Fruit fly (Drosophila melanogaster) whole organism, embryonic: ENCODE measurements around the gene CG15547.

Experiments
- Abd-B ChIP-seq: fragments of 200-800 bp; sonication (Bioruptor generic); optimal IDR thresholded peaks from 2 replicates; lab custom pipeline; 2018; ENCODE audit warnings: missing biosample characterization, mild to moderate bottlenecking, missing genetic modification characterization, moderate library complexity
- B-H1 ChIP-seq: fragments of 200-800 bp; sonication (Bioruptor generic); IDR thresholded peaks from 3 replicates; pipeline ENCODE4 v1.3.6; 2022; ENCODE audit warnings: missing biosample characterization, missing genetic modification characterization
- Bteb2 ChIP-seq: fragments of 200-800 bp; sonication (Bioruptor generic); optimal IDR thresholded peaks from 2 replicates; lab custom pipeline; 2016; ENCODE audit warnings: missing biosample characterization, missing genetic modification characterization
- CG10209 ChIP-seq: fragments of 200-800 bp; sonication (Bioruptor generic); optimal IDR thresholded peaks from 3 replicates; lab custom pipeline; 2017; ENCODE audit warnings: missing biosample characterization, mild to moderate bottlenecking, missing genetic modification characterization, missing genetic modification reagents
- CG10959 ChIP-seq: fragments of 200-800 bp; sonication (Bioruptor generic); IDR thresholded peaks from 2 replicates; pipeline ENCODE4 v1.3.6; 2022; ENCODE audit warnings: missing biosample characterization, missing genetic modification characterization
- CG11695 ChIP-seq: fragments of 200-800 bp; sonication (Bioruptor generic); IDR thresholded peaks from 3 replicates; pipeline ENCODE4 v1.3.6; 2022; ENCODE audit warnings: missing biosample characterization, missing genetic modification characterization
- CG12299 ChIP-seq: fragments of 200-800 bp; sonication (Bioruptor generic); optimal IDR thresholded peaks from 2 replicates; lab custom pipeline; 2018; ENCODE audit warnings: missing biosample characterization, mild to moderate bottlenecking, missing genetic modification characterization
- CG14014 ChIP-seq: fragments of 200-800 bp; sonication (Bioruptor generic); IDR thresholded peaks from 2 replicates; pipeline ENCODE4 v1.3.6; 2022; ENCODE audit warnings: missing biosample characterization, missing genetic modification characterization
- CG15269 ChIP-seq: fragments of 200-800 bp; sonication (Bioruptor generic); optimal IDR thresholded peaks from 2 replicates; lab custom pipeline; 2018; ENCODE audit warnings: missing biosample characterization, mild to moderate bottlenecking, missing genetic modification characterization, moderate library complexity
- CG1647 ChIP-seq: fragments of 200-800 bp; sonication (Bioruptor generic); optimal IDR thresholded peaks from 3 replicates; lab custom pipeline; 2016; ENCODE audit warnings: missing biosample characterization, missing genetic modification characterization
- CG16815 ChIP-seq: fragments of 200-800 bp; sonication (Bioruptor generic); optimal IDR thresholded peaks from 3 replicates; lab custom pipeline; 2017; ENCODE audit warnings: missing biosample characterization, mild to moderate bottlenecking, missing genetic modification characterization
- CG1792 ChIP-seq: fragments of 200-800 bp; sonication (Bioruptor generic); optimal IDR thresholded peaks from 2 replicates; lab custom pipeline; 2016; ENCODE audit warnings: missing biosample characterization, missing genetic modification characterization
- CG18011 ChIP-seq: fragments of 200-800 bp; sonication (Bioruptor generic); optimal IDR thresholded peaks from 2 replicates; lab custom pipeline; 2017; ENCODE audit warnings: missing biosample characterization, missing genetic modification characterization, mild to moderate bottlenecking, moderate library complexity, missing genotype
- CG32772 ChIP-seq: fragments of 200-800 bp; sonication (Bioruptor generic); IDR thresholded peaks from 2 replicates; pipeline ENCODE4 v1.3.6; 2022; ENCODE audit warnings: missing biosample characterization, missing genetic modification characterization
- CG3995 ChIP-seq: fragments of 200-800 bp; sonication (Bioruptor generic); optimal IDR thresholded peaks from 3 replicates; lab custom pipeline; 2016; ENCODE audit warnings: missing biosample characterization, missing genetic modification characterization
- CG4360 ChIP-seq: fragments of 200-800 bp; sonication (Bioruptor generic); IDR thresholded peaks from 2 replicates; pipeline ENCODE4 v1.3.6; 2022; ENCODE audit warnings: missing biosample characterization, missing genetic modification characterization
- CG4404 ChIP-seq: fragments of 200-800 bp; sonication (Bioruptor generic); IDR thresholded peaks from 2 replicates; pipeline ENCODE4 v1.3.6; 2022; ENCODE audit warnings: missing biosample characterization, missing genetic modification characterization
- CG6254 ChIP-seq: fragments of 200-800 bp; sonication (Bioruptor generic); optimal IDR thresholded peaks from 3 replicates; lab custom pipeline; 2017; ENCODE audit warnings: mild to moderate bottlenecking, missing biosample characterization, missing genetic modification reagents, missing genetic modification characterization
- CG7372 ChIP-seq: fragments of 200-800 bp; sonication (Bioruptor generic); IDR thresholded peaks from 2 replicates; pipeline ENCODE4 v1.3.6; 2022; ENCODE audit warnings: missing biosample characterization, missing genetic modification characterization
- CG8359 ChIP-seq: fragments of 200-800 bp; sonication (Bioruptor generic); optimal IDR thresholded peaks from 2 replicates; lab custom pipeline; 2017; ENCODE audit warnings: missing biosample characterization, mild to moderate bottlenecking, missing genetic modification characterization, borderline replicate concordance
- D19A ChIP-seq: fragments of 200-800 bp; optimal IDR thresholded peaks from 3 replicates; lab custom pipeline; 2019; ENCODE audit warnings: missing biosample characterization, mild to moderate bottlenecking, missing genetic modification characterization, moderate library complexity
- D19B ChIP-seq: fragments of 200-800 bp; sonication (Bioruptor generic); optimal IDR thresholded peaks from 2 replicates; lab custom pipeline; 2017; ENCODE audit warnings: missing biosample characterization, mild to moderate bottlenecking, missing genetic modification characterization
- Deaf1 ChIP-seq: fragments of 200-800 bp; optimal IDR thresholded peaks from 3 replicates; lab custom pipeline; 2019; ENCODE audit warnings: missing biosample characterization, mild to moderate bottlenecking, missing genetic modification characterization, moderate library complexity
- Doc3 ChIP-seq: fragments of 200-800 bp; sonication (Bioruptor generic); IDR thresholded peaks from 3 replicates; pipeline ENCODE4 v1.3.6; 2022; ENCODE audit warnings: missing biosample characterization, missing genetic modification characterization; ENCODE audit not compliant: partially characterized antibody
- Drgx ChIP-seq: fragments of 200-800 bp; sonication (Bioruptor generic); IDR thresholded peaks from 2 replicates; pipeline ENCODE4 v1.3.6; 2022; ENCODE audit warnings: missing biosample characterization, missing genetic modification characterization
- Hr39 ChIP-seq: fragments of >200 bp; optimal IDR thresholded peaks from 2 replicates; lab custom pipeline; 2017
- Lim3 ChIP-seq: fragments of 200-800 bp; sonication (Bioruptor generic); IDR thresholded peaks from 2 replicates; pipeline ENCODE4 v1.3.6; 2022; ENCODE audit warnings: missing biosample characterization, missing genetic modification characterization
- MESR4 ChIP-seq: fragments of 200-800 bp; sonication (Bioruptor generic); optimal IDR thresholded peaks from 2 replicates; lab custom pipeline; 2018; ENCODE audit warnings: missing biosample characterization, mild to moderate bottlenecking, missing genetic modification characterization, moderate library complexity
- Max ChIP-seq: fragments of 200-800 bp; sonication (Bioruptor generic); optimal IDR thresholded peaks from 2 replicates; lab custom pipeline; 2016; ENCODE audit warnings: missing biosample characterization, mild to moderate bottlenecking, missing genetic modification characterization
- Meics ChIP-seq: fragments of 200-800 bp; sonication (Bioruptor generic); optimal IDR thresholded peaks from 2 replicates; lab custom pipeline; 2017; ENCODE audit warnings: missing biosample characterization, mild to moderate bottlenecking, missing genetic modification characterization
- Myb ChIP-seq: fragments of 200-800 bp; sonication (Bioruptor generic); optimal IDR thresholded peaks from 2 replicates; lab custom pipeline; 2016; ENCODE audit warnings: missing biosample characterization, missing genetic modification characterization
- NC2β ChIP-seq: fragments of 200-800 bp; sonication (Bioruptor generic); optimal IDR thresholded peaks from 2 replicates; lab custom pipeline; 2016; ENCODE audit warnings: missing biosample characterization, missing genetic modification characterization
- Nf-YC ChIP-seq: fragments of 200-800 bp; optimal IDR thresholded peaks from 3 replicates; lab custom pipeline; 2019; ENCODE audit warnings: missing biosample characterization, mild to moderate bottlenecking, missing genetic modification characterization, moderate library complexity
- YL-1 ChIP-seq: fragments of 200-800 bp; sonication (Bioruptor generic); optimal IDR thresholded peaks from 3 replicates; lab custom pipeline; 2017; ENCODE audit warnings: missing biosample characterization, mild to moderate bottlenecking, missing genetic modification characterization
- ab ChIP-seq: fragments of 200-800 bp; sonication (Bioruptor generic); optimal IDR thresholded peaks from 2 replicates; lab custom pipeline; 2016; ENCODE audit warnings: missing biosample characterization, missing genetic modification characterization
- ato ChIP-seq: fragments of 200-800 bp; sonication (Bioruptor generic); IDR thresholded peaks from 2 replicates; pipeline ENCODE4 v1.3.6; 2022; ENCODE audit warnings: missing biosample characterization, missing genetic modification characterization; ENCODE audit not compliant: partially characterized antibody
- bbx ChIP-seq: fragments of 200-800 bp; sonication (Bioruptor generic); IDR thresholded peaks from 2 replicates; pipeline ENCODE4 v1.3.6; 2022; ENCODE audit warnings: missing biosample characterization, missing genetic modification characterization; ENCODE audit not compliant: partially characterized antibody
- caup ChIP-seq: fragments of 200-800 bp; sonication (Bioruptor generic); optimal IDR thresholded peaks from 3 replicates; lab custom pipeline; 2017; ENCODE audit warnings: missing biosample characterization, mild to moderate bottlenecking, missing genetic modification characterization, moderate library complexity; ENCODE audit not compliant: severe bottlenecking
- chif ChIP-seq, 2 experiments: fragments of 200-800 bp; sonication (Bioruptor generic); optimal IDR thresholded peaks; 3 replicates each; lab custom pipeline; 2016; ENCODE audit warnings: missing biosample characterization in 2 of 2, missing genetic modification characterization in 2 of 2
- dimm ChIP-seq: fragments of 200-800 bp; sonication (Bioruptor generic); IDR thresholded peaks from 2 replicates; pipeline ENCODE4 v1.3.6; 2022; ENCODE audit warnings: missing biosample characterization, missing genetic modification characterization
- fd102C ChIP-seq: fragments of 200-800 bp; sonication (Bioruptor generic); optimal IDR thresholded peaks from 2 replicates; lab custom pipeline; 2018; ENCODE audit warnings: missing biosample characterization, mild to moderate bottlenecking, missing genetic modification characterization, moderate library complexity
- gro ChIP-seq: fragments of 200-800 bp; sonication (Bioruptor generic); optimal IDR thresholded peaks from 2 replicates; lab custom pipeline; 2016; ENCODE audit warnings: missing biosample characterization, missing genetic modification characterization
- jing ChIP-seq: fragments of 200-800 bp; sonication (Bioruptor generic); optimal IDR thresholded peaks from 2 replicates; lab custom pipeline; 2018; ENCODE audit warnings: missing biosample characterization, mild to moderate bottlenecking, missing genetic modification characterization
- jumu ChIP-seq: fragments of 200-800 bp; sonication (Bioruptor generic); optimal IDR thresholded peaks from 3 replicates; lab custom pipeline; 2016; ENCODE audit warnings: missing biosample characterization, missing genetic modification characterization
- klu ChIP-seq: fragments of 200-800 bp; sonication (Bioruptor generic); IDR thresholded peaks from 2 replicates; pipeline ENCODE4 v1.3.6; 2022; ENCODE audit warnings: missing biosample characterization, missing genetic modification characterization
- lov ChIP-seq, 2 experiments: fragments of 200-800 bp in 1 of 2; fragments of >200 bp in 1 of 2; sonication (Bioruptor generic) in 1 of 2; IDR thresholded peaks in 1 of 2; optimal IDR thresholded peaks in 1 of 2; 2 replicates in 1 of 2; 3 replicates in 1 of 2; pipeline versions ENCODE4 v1.3.6 to Lab custom; 2017 to 2022; ENCODE audit warnings: missing biosample characterization in 1 of 2, missing genetic modification characterization in 1 of 2
- mam ChIP-seq: fragments of 200-800 bp; sonication (Bioruptor generic); optimal IDR thresholded peaks from 3 replicates; lab custom pipeline; 2016; ENCODE audit warnings: missing biosample characterization, missing genetic modification characterization
- nau ChIP-seq: fragments of 200-800 bp; sonication (Bioruptor generic); optimal IDR thresholded peaks from 3 replicates; lab custom pipeline; 2017; ENCODE audit warnings: missing biosample characterization, mild to moderate bottlenecking, missing genetic modification characterization, missing genetic modification reagents
- nerfin-1 ChIP-seq: fragments of 200-800 bp; sonication (Bioruptor generic); optimal IDR thresholded peaks from 3 replicates; lab custom pipeline; 2019; ENCODE audit warnings: missing biosample characterization, mild to moderate bottlenecking, missing genetic modification characterization, moderate library complexity
- salm ChIP-seq: fragments of 200-800 bp; sonication (Bioruptor generic); optimal IDR thresholded peaks from 2 replicates; lab custom pipeline; 2018; ENCODE audit warnings: missing biosample characterization, mild to moderate bottlenecking, missing genetic modification characterization
- sisA ChIP-seq: fragments of 200-800 bp; sonication (Bioruptor generic); IDR thresholded peaks from 2 replicates; pipeline ENCODE4 v1.3.6; 2022; ENCODE audit warnings: missing biosample characterization, missing genetic modification characterization

Gene CG15547

dm6 chr3R:30912402-30912801, 29.1 kb upstream of the CG15547 start, which contains the start of gene Ptx1 (continued):
- TF ChIP-seq mam (GFP tag; lab: Kevin White, UChicago): no peak
- no peak for TF ChIP-seq jumu (GFP tag; lab: Kevin White, UChicago)
- no peak for TF ChIP-seq Max (GFP tag; lab: Kevin White, UChicago)
- no peak for TF ChIP-seq Bteb2 (GFP tag; lab: Kevin White, UChicago)
- TF ChIP-seq MESR4 (GFP tag; lab: Kevin White, UChicago): no peak
- TF ChIP-seq dimm: no peak
- TF ChIP-seq CG3995: no peak
- TF ChIP-seq caup: no peak
- TF ChIP-seq nerfin-1 (tag; lab: Kevin White, UChicago): peak; percentile 83
- peak; percentile 69 for TF ChIP-seq Deaf1
- TF ChIP-seq YL-1 (GFP tag; lab: Kevin White, UChicago): no peak
- no peak for TF ChIP-seq D19A
- 0 out of 3 replicates have a peak, but pooled peaks have one; percentile 36 for TF ChIP-seq CG11695 (GFP tag; lab: Robert Waterston, UW)
- no peak for TF ChIP-seq fd102C (GFP tag; lab: Kevin White, UChicago)
- no peak for TF ChIP-seq nau (GFP tag; lab: Kevin White, UChicago)
- no peak for TF ChIP-seq ato
- TF ChIP-seq Abd-B (GFP tag; lab: Kevin White, UChicago): peak; percentile 1
- TF ChIP-seq CG10959: no peak
- TF ChIP-seq CG18011 (GFP tag; lab: Kevin White, UChicago): no peak
- TF ChIP-seq CG6254: peak; percentile 2
- TF ChIP-seq Nf-YC (tag; lab: Kevin White, UChicago): peak; percentile 99
- no peak for TF ChIP-seq CG14014 (GFP tag; lab: Robert Waterston, UW)
- TF ChIP-seq CG1647 (GFP tag; lab: Kevin White, UChicago): no peak
- no peak for TF ChIP-seq Myb (GFP tag; lab: Kevin White, UChicago)
- TF ChIP-seq B-H1: no peak
- TF ChIP-seq D19B (GFP tag; lab: Kevin White, UChicago): no peak
- TF ChIP-seq CG16815: no peak
- TF ChIP-seq Hr39 (lab: Kevin White, UChicago): no peak
- no peak for TF ChIP-seq Lim3 (GFP tag; lab: Robert Waterston, UW)
- no peak for TF ChIP-seq CG7372
- no peak for TF ChIP-seq sisA (GFP tag; lab: Robert Waterston, UW)
- no peak for TF ChIP-seq bbx (GFP tag; lab: Robert Waterston, UW)
- no peak for TF ChIP-seq NC2β
- TF ChIP-seq lov (optimal IDR thresholded peaks at IDR 0.05; lab: Kevin White, UChicago): no peak
- TF ChIP-seq lov (GFP tag; IDR thresholded peaks at IDR 0.05; lab: Robert Waterston, UW): no peak
- no peak for TF ChIP-seq CG4360 (GFP tag; lab: Robert Waterston, UW)
- peak; percentile 24; the same call in 1 of the 2 replicates for TF ChIP-seq Drgx (GFP tag; lab: Robert Waterston, UW)
- TF ChIP-seq CG8359: no peak
- no peak for TF ChIP-seq jing
- TF ChIP-seq klu (GFP tag; lab: Robert Waterston, UW): no peak
- peak; percentile 32; the same call in 1 of the 3 replicates for TF ChIP-seq Doc3 (GFP tag; lab: Robert Waterston, UW)
- no peak for TF ChIP-seq chif (GFP tag; optimal IDR thresholded peaks at IDR 0.05; lab: Kevin White, UChicago)
- no peak for TF ChIP-seq CG4404 (GFP tag; lab: Robert Waterston, UW)
- no peak for TF ChIP-seq CG10209
- no peak for TF ChIP-seq gro (GFP tag; lab: Kevin White, UChicago)
- TF ChIP-seq CG1792: no peak
- TF ChIP-seq CG12299 (tag; lab: Kevin White, UChicago): no peak
- no peak for TF ChIP-seq ab (GFP tag; lab: Kevin White, UChicago)
- TF ChIP-seq CG32772 (GFP tag; lab: Robert Waterston, UW): no peak
- no peak for TF ChIP-seq CG15269
- TF ChIP-seq salm (tag; lab: Kevin White, UChicago): no peak
- no peak for TF ChIP-seq Meics (GFP tag; lab: Kevin White, UChicago)
